Worm (Caenorhabditis elegans): ENCODE data around the gene F57F4.2.
A peak's percentile ranks its signal among the peaks of the same experiment; 100 is the strongest.

F57F4.2 gene

DNA sequence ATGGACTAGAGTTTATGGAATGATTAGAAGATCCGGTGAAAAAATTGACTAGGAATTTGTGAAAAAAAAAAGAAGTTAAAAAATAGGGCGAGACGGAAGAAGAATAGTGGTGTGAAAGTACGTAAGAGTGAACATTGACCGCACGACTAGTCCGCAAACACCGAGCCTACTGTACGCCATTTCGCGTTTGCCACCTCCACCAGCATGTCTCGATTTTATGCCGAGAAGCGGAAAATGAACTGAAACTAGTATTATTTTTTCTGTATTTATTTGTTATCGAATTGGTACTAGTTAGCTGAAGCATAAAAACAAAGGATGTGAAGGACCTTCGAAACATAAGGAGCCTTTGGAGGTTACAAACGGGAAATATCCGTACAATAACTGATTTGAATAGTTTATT is 37.9 kb upstream of the F57F4.2 start:
- no peak for TF ChIP-seq aly-2 (tag; optimal IDR thresholded peaks at IDR 0.05)
- no peak for TF ChIP-seq mab-9 (GFP tag; IDR thresholded peaks at IDR 0.05)
- TF ChIP-seq egl-27 (tag; optimal IDR thresholded peaks at IDR 0.05): no peak
- peak; percentile 63 for TF ChIP-seq xbp-1 (tag; optimal IDR thresholded peaks at IDR 0.05)
- peak; percentile 17 for TF ChIP-seq blmp-1 (tag; optimal IDR thresholded peaks at IDR 0.05)
- TF ChIP-seq C04F5.9 (tag; optimal IDR thresholded peaks at IDR 0.05): no peak
- TF ChIP-seq nhr-90 (tag; optimal IDR thresholded peaks at IDR 0.05; ENCODE audit: poor library complexity): peak; percentile 44
- no peak for TF ChIP-seq mef-2 (tag; optimal IDR thresholded peaks at IDR 0.05)
- no peak for TF ChIP-seq hlh-4 (tag; optimal IDR thresholded peaks at IDR 0.05)
- TF ChIP-seq ceh-90 (tag; optimal IDR thresholded peaks at IDR 0.05): no peak
- peak; percentile 15; the same call in 1 of the 2 replicates for TF ChIP-seq isw-1 (GFP tag; IDR thresholded peaks at IDR 0.05)
- peak; percentile 89 for TF ChIP-seq F16B12.6 (tag; optimal IDR thresholded peaks at IDR 0.05)
- TF ChIP-seq rnt-1 (tag; optimal IDR thresholded peaks at IDR 0.05): peak; percentile 80
- TF ChIP-seq lin-15B (tag; optimal IDR thresholded peaks at IDR 0.05): no peak
- peak; percentile 55 to 57 for TF ChIP-seq efl-1 (optimal IDR thresholded peaks at IDR 0.05)
- peak; percentile 58 to 92 for TF ChIP-seq efl-1 (GFP tag; optimal IDR thresholded peaks at IDR 0.05 in 1 of 2)
- peak; percentile 51 for TF ChIP-seq C16A3.4 (tag; optimal IDR thresholded peaks at IDR 0.05)
- no peak for TF ChIP-seq hlh-17 (GFP tag; optimal IDR thresholded peaks at IDR 0.05; ENCODE audit: borderline replicate concordance)
- TF ChIP-seq ces-1 (GFP tag; optimal IDR thresholded peaks at IDR 0.05): no peak
- no peak for TF ChIP-seq snpc-4 (tag; optimal IDR thresholded peaks at IDR 0.05)
- TF ChIP-seq dpl-1 (GFP tag; optimal IDR thresholded peaks at IDR 0.05): peak; percentile 13 to 62 (median 57)
- no peak for TF ChIP-seq elt-3 (tag; optimal IDR thresholded peaks at IDR 0.05)
- peak; percentile 29 for TF ChIP-seq swsn-7 (tag; optimal IDR thresholded peaks at IDR 0.05)
- no peak for TF ChIP-seq fkh-8 (tag; optimal IDR thresholded peaks at IDR 0.05)
- no peak for TF ChIP-seq lir-3 (tag; optimal IDR thresholded peaks at IDR 0.05; ENCODE audit: poor library complexity)
- no peak for TF ChIP-seq hpl-2 (GFP tag; optimal IDR thresholded peaks at IDR 0.05)
- TF ChIP-seq lin-14 (GFP tag; optimal IDR thresholded peaks at IDR 0.05): peak; percentile 40
- peak; percentile 23 for TF ChIP-seq mep-1 (tag; optimal IDR thresholded peaks at IDR 0.05)
- TF ChIP-seq nhr-28 (tag; optimal IDR thresholded peaks at IDR 0.05): no peak
- TF ChIP-seq nhr-47 (tag; optimal IDR thresholded peaks at IDR 0.05): peak; percentile 48
- TF ChIP-seq ama-1 (optimal IDR thresholded peaks at IDR 0.05): no peak
- no peak for TF ChIP-seq grh-1 (GFP tag; IDR thresholded peaks at IDR 0.05)
- TF ChIP-seq fos-1 (tag; optimal IDR thresholded peaks at IDR 0.05): no peak
- TF ChIP-seq aha-1 (tag; optimal IDR thresholded peaks at IDR 0.05): no peak
- no peak for TF ChIP-seq ztf-4 (tag; optimal IDR thresholded peaks at IDR 0.05)
- TF ChIP-seq tbx-2 (tag; optimal IDR thresholded peaks at IDR 0.05): peak; percentile 9
- no peak for TF ChIP-seq pqm-1 (tag; optimal IDR thresholded peaks at IDR 0.05)
- no peak for TF ChIP-seq ceh-8 (GFP tag; optimal IDR thresholded peaks at IDR 0.05)
- TF ChIP-seq unc-98 (GFP tag; IDR thresholded peaks at IDR 0.05): no peak
- peak; percentile 32 for TF ChIP-seq jun-1 (tag; optimal IDR thresholded peaks at IDR 0.05)
- TF ChIP-seq lin-35 (GFP tag; optimal IDR thresholded peaks at IDR 0.05): peak; percentile 57 to 66
- TF ChIP-seq pag-3 (tag; optimal IDR thresholded peaks at IDR 0.05; ENCODE audit: borderline replicate concordance, insufficient read depth): no peak
- no peak for TF ChIP-seq nhr-237 (tag; optimal IDR thresholded peaks at IDR 0.05)
- no peak for TF ChIP-seq fkh-4 (tag; optimal IDR thresholded peaks at IDR 0.05; ENCODE audit: borderline replicate concordance)
- peak; percentile 65 for TF ChIP-seq nhr-71 (tag; optimal IDR thresholded peaks at IDR 0.05)
- peak; percentile 58 to 87 for TF ChIP-seq lsy-2 (tag; optimal IDR thresholded peaks at IDR 0.05)
- TF ChIP-seq sox-4 (tag; optimal IDR thresholded peaks at IDR 0.05): no peak
- peak; percentile 12 for TF ChIP-seq dsc-1 (tag; optimal IDR thresholded peaks at IDR 0.05)
- no peak for TF ChIP-seq nhr-19 (GFP tag; conservative IDR thresholded peaks at IDR 0.05)
- no peak for TF ChIP-seq Y116A8C.19 (tag; optimal IDR thresholded peaks at IDR 0.05; ENCODE audit: borderline replicate concordance)
- TF ChIP-seq nhr-76 (tag; optimal IDR thresholded peaks at IDR 0.05): no peak
- TF ChIP-seq lin-39 (tag; optimal IDR thresholded peaks at IDR 0.05): no peak
- TF ChIP-seq unc-130 (tag; optimal IDR thresholded peaks at IDR 0.05): peak; percentile 17
- TF ChIP-seq nhr-85 (tag): peak; percentile 62

All from whole organism, L1 larva.